Worm (Caenorhabditis elegans): ENCODE results near the gene cup-5.

cup-5 gene

ce11 chrIII:7625086-7625485 is 41.1 kb downstream of the cup-5 start, which contains the start of gene fbn-1:
fbn-1 (plus strand) TSS chrIII:7625386.
- TF ChIP-seq egl-27 (tag; optimal IDR thresholded peaks at IDR 0.05) (no peak), hmg-11 (tag; optimal IDR thresholded peaks at IDR 0.05) (no peak)
